3 fruit fly cellular contexts compared by ENCODE assay signal in genomic region chr2L:19033288-19033687, dm6.
TF ChIP-seq lines count a peak whose summit lies in the region.

hook (minus strand) TSS chr2L:19033498.

- TF ChIP-seq CTCF in whole organism, embryonic (GFP tag; optimal IDR thresholded peaks at IDR 0.05; lab: Kevin White, UChicago): no peak

TF ChIP-seq in whole organism, adult, 20 proteins besides CTCF, POLR2A, EP300 and RAD21:
- TF ChIP-seq bab1 (GFP tag; optimal IDR thresholded peaks at IDR 0.05; lab: Kevin White, UChicago): peak; percentile 19
- TF ChIP-seq CG12768 (GFP tag; optimal IDR thresholded peaks at IDR 0.05; lab: Kevin White, UChicago): no peak
- no peak for TF ChIP-seq cnc (optimal IDR thresholded peaks at IDR 0.05; lab: Kevin White, UChicago)
- no peak for TF ChIP-seq CG7101 (tag; optimal IDR thresholded peaks at IDR 0.05; lab: Kevin White, UChicago)
- TF ChIP-seq Mnt (GFP tag; optimal IDR thresholded peaks at IDR 0.05; lab: Kevin White, UChicago): peak; percentile 25

TF ChIP-seq in whole organism, embryonic, 481 proteins besides CTCF, POLR2A, EP300 and RAD21 (continues in another document):
- TF ChIP-seq zen2 (GFP tag; IDR thresholded peaks at IDR 0.05; lab: Robert Waterston, UW; ENCODE audit: partially characterized antibody) (peak; percentile 75), Sry-δ (GFP tag; optimal IDR thresholded peaks at IDR 0.05; lab: Kevin White, UChicago) (peak; percentile 61), ato (GFP tag; IDR thresholded peaks at IDR 0.05; lab: Robert Waterston, UW; ENCODE audit: partially characterized antibody) (0 out of 2 replicates have a peak, but pooled peaks have one; percentile 24), Bgb (GFP tag; IDR thresholded peaks at IDR 0.05; lab: Robert Waterston, UW; ENCODE audit: partially characterized antibody) (peak; percentile 76), CG2129 (GFP tag; IDR thresholded peaks at IDR 0.05; lab: Robert Waterston, UW; ENCODE audit: partially characterized antibody) (peak; percentile 63), CG14710 (tag; optimal IDR thresholded peaks at IDR 0.05; lab: Kevin White, UChicago) (peak; percentile 15), CG30403 (GFP tag; optimal IDR thresholded peaks at IDR 0.05; lab: Kevin White, UChicago) (no peak), CG12391 (tag; optimal IDR thresholded peaks at IDR 0.05; lab: Kevin White, UChicago) (peak; percentile 14), pzg (GFP tag; optimal IDR thresholded peaks at IDR 0.05; lab: Kevin White, UChicago) (peak; percentile 23), CG12659 (GFP tag; optimal IDR thresholded peaks at IDR 0.05; lab: Kevin White, UChicago) (peak; percentile 22), inv (GFP tag; IDR thresholded peaks at IDR 0.05; lab: Robert Waterston, UW; ENCODE audit: partially characterized antibody) (peak; percentile 67), sna (GFP tag; IDR thresholded peaks at IDR 0.05; lab: Robert Waterston, UW; ENCODE audit: partially characterized antibody) (peak; percentile 82), Dref (GFP tag; IDR thresholded peaks at IDR 0.05; lab: Robert Waterston, UW) (peak; percentile 69), CG7963 (GFP tag; IDR thresholded peaks at IDR 0.05; lab: Robert Waterston, UW; ENCODE audit: partially characterized antibody) (peak; percentile 45; the same call in 1 of the 3 replicates), CG34224 (GFP tag; IDR thresholded peaks at IDR 0.05; lab: Robert Waterston, UW; ENCODE audit: partially characterized antibody) (peak; percentile 70), az2 (GFP tag; optimal IDR thresholded peaks at IDR 0.05; lab: Kevin White, UChicago) (no peak), CG14860 (GFP tag; IDR thresholded peaks at IDR 0.05; lab: Robert Waterston, UW; ENCODE audit: partially characterized antibody) (peak; percentile 63), CG4707 (GFP tag; optimal IDR thresholded peaks at IDR 0.05; lab: Kevin White, UChicago) (no peak), BEAF-32 (GFP tag; optimal IDR thresholded peaks at IDR 0.05; lab: Kevin White, UChicago) (peak; percentile 68), CG42726 (GFP tag; IDR thresholded peaks at IDR 0.05; lab: Robert Waterston, UW; ENCODE audit: partially characterized antibody) (peak; percentile 55; the same call in 1 of the 2 replicates), Opbp (GFP tag; IDR thresholded peaks at IDR 0.05; lab: Robert Waterston, UW; ENCODE audit: partially characterized antibody) (peak; percentile 73; the same call in 2 of the 3 replicates), NK7.1 (GFP tag; optimal IDR thresholded peaks at IDR 0.05; lab: Kevin White, UChicago) (no peak), shn (GFP tag; optimal IDR thresholded peaks at IDR 0.05; lab: Kevin White, UChicago) (no peak), HLH4C (GFP tag; IDR thresholded peaks at IDR 0.05; lab: Robert Waterston, UW; ENCODE audit: partially characterized antibody) (peak; percentile 71), nmo (GFP tag; optimal IDR thresholded peaks at IDR 0.05; lab: Kevin White, UChicago) (peak; percentile 8), Med (GFP tag; lab: Kevin White, UChicago) (peak; percentile 40), chinmo (GFP tag; IDR thresholded peaks at IDR 0.05; lab: Robert Waterston, UW; ENCODE audit: partially characterized antibody) (peak; percentile 81; the same call in 2 of the 4 replicates), stwl (tag; optimal IDR thresholded peaks at IDR 0.05; lab: Kevin White, UChicago) (peak; percentile 33), amos (GFP tag; IDR thresholded peaks at IDR 0.05; lab: Robert Waterston, UW; ENCODE audit: partially characterized antibody) (peak; percentile 75), scrt (GFP tag; optimal IDR thresholded peaks at IDR 0.05; lab: Kevin White, UChicago) (peak; percentile 40), CG6791 (GFP tag; IDR thresholded peaks at IDR 0.05; lab: Robert Waterston, UW; ENCODE audit: partially characterized antibody) (peak; percentile 84), sens-2 (GFP tag; IDR thresholded peaks at IDR 0.05; lab: Robert Waterston, UW) (no peak), CG15269 (tag; optimal IDR thresholded peaks at IDR 0.05; lab: Kevin White, UChicago) (no peak), phol (tag; optimal IDR thresholded peaks at IDR 0.05; lab: Kevin White, UChicago) (peak; percentile 2), vnd (GFP tag; IDR thresholded peaks at IDR 0.05; lab: Robert Waterston, UW; ENCODE audit: partially characterized antibody) (peak; percentile 64), CG11695 (GFP tag; IDR thresholded peaks at IDR 0.05; lab: Robert Waterston, UW) (no peak), CG6272 (GFP tag; IDR thresholded peaks at IDR 0.05; lab: Robert Waterston, UW) (no peak), crp (GFP tag; optimal IDR thresholded peaks at IDR 0.05; lab: Kevin White, UChicago) (peak in 1 of 2 experiments; percentile 76)

TF ChIP-seq in whole organism, wandering third instar larva, 38 proteins besides CTCF, POLR2A, EP300 and RAD21:
- no peak for TF ChIP-seq sv (GFP tag; optimal IDR thresholded peaks at IDR 0.05; lab: Kevin White, UChicago)
- no peak for TF ChIP-seq N (GFP tag; optimal IDR thresholded peaks at IDR 0.05; lab: Kevin White, UChicago)
- TF ChIP-seq Sp1 (GFP tag; optimal IDR thresholded peaks at IDR 0.05; lab: Kevin White, UChicago): no peak
- peak; percentile 23 for TF ChIP-seq sage (GFP tag; optimal IDR thresholded peaks at IDR 0.05; lab: Kevin White, UChicago)
- TF ChIP-seq CG32264 (GFP tag; optimal IDR thresholded peaks at IDR 0.05; lab: Kevin White, UChicago): no peak
- TF ChIP-seq fru (GFP tag; optimal IDR thresholded peaks at IDR 0.05; lab: Kevin White, UChicago): no peak
